Worm (Caenorhabditis elegans): ENCODE data around the gene asp-6.

DNA sequence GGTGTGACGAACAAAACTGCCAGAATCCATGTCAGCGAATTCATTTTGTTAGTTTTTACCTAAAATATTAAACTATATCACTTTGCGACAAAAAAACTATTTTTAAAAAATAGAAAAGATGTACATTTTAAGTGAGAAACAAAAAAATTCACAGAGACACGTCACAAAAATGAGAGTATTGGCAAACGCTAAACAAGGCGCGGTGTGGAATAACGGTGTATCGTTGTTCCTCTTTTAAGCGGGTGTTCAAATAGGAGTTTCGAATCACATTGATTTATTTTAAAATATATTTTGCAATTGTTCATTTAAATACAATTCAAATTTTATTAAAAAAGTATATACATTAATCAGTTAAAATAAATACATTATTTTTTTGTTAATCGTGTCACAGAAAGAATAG, 33.8 kb upstream of the asp-6 start, which contains the start of gene sel-9:
- TF ChIP-seq ceh-19 (GFP tag; optimal IDR thresholded peaks at IDR 0.05) (no peak), pag-3 (tag; optimal IDR thresholded peaks at IDR 0.05; ENCODE audit: borderline replicate concordance) (no peak), ama-1 (optimal IDR thresholded peaks at IDR 0.05) (no peak), pax-1 (tag; optimal IDR thresholded peaks at IDR 0.05) (no peak), dve-1 (tag; optimal IDR thresholded peaks at IDR 0.05) (no peak), fax-1 (tag; optimal IDR thresholded peaks at IDR 0.05) (no peak), pha-2 (tag; optimal IDR thresholded peaks at IDR 0.05) (no peak), K02D7.2 (tag; optimal IDR thresholded peaks at IDR 0.05) (no peak), sox-4 (tag; optimal IDR thresholded peaks at IDR 0.05) (no peak)
